Fruit fly (Drosophila melanogaster) whole organism, embryonic: Measurements from ENCODE around the gene nAChRbeta1.

Experiments used
- Asciz ChIP-seq: fragments of 200-800 bp; sonication (Bioruptor generic); optimal IDR thresholded peaks from 2 replicates; lab custom pipeline; 2017; ENCODE audit warnings: missing biosample characterization, mild to moderate bottlenecking, missing genetic modification characterization, missing genetic modification reagents
- Atf-2 ChIP-seq: fragments of 200-800 bp; sonication (Bioruptor generic); optimal IDR thresholded peaks from 2 replicates; lab custom pipeline; 2016; ENCODE audit warnings: missing biosample characterization, missing genetic modification characterization
- Awh ChIP-seq: fragments of 200-800 bp; sonication (Bioruptor generic); IDR thresholded peaks from 2 replicates; pipeline ENCODE4, ENCODE4 v1.3.6; 2022; ENCODE audit warnings: missing biosample characterization, missing genetic modification characterization
- Blimp-1 ChIP-seq: fragments of 200-800 bp; sonication (Bioruptor generic); optimal IDR thresholded peaks from 3 replicates; lab custom pipeline; 2018; ENCODE audit warnings: missing biosample characterization, missing genetic modification characterization, mild to moderate bottlenecking, moderate library complexity, missing genetic modification reagents
- CG11723 ChIP-seq: fragments of 200-800 bp; sonication (Bioruptor generic); optimal IDR thresholded peaks from 2 replicates; lab custom pipeline; 2017; ENCODE audit warnings: missing biosample characterization, mild to moderate bottlenecking, missing genetic modification characterization
- CG1233 ChIP-seq: fragments of 200-800 bp; sonication (Bioruptor generic); optimal IDR thresholded peaks from 4 replicates; lab custom pipeline; 2018; ENCODE audit warnings: missing biosample characterization, mild to moderate bottlenecking, missing genetic modification characterization
- CG14014 ChIP-seq: fragments of 200-800 bp; sonication (Bioruptor generic); IDR thresholded peaks from 2 replicates; pipeline ENCODE4 v1.3.6; 2022; ENCODE audit warnings: missing biosample characterization, missing genetic modification characterization
- CG14050 ChIP-seq: fragments of 200-800 bp; sonication (Bioruptor generic); IDR thresholded peaks from 3 replicates; pipeline ENCODE4 v1.3.6; 2022; ENCODE audit warnings: missing biosample characterization, missing genetic modification characterization
- CG16779 ChIP-seq: fragments of 200-800 bp; sonication (Bioruptor generic); IDR thresholded peaks from 2 replicates; pipeline ENCODE4 v1.3.6; 2022; ENCODE audit warnings: missing biosample characterization, missing genetic modification characterization
- CG17361 ChIP-seq: fragments of 200-800 bp; sonication (Bioruptor generic); IDR thresholded peaks from 3 replicates; pipeline ENCODE4 v1.3.6; 2022; ENCODE audit warnings: missing biosample characterization, missing genetic modification characterization
- CG18619 ChIP-seq: fragments of 200-800 bp; sonication (Bioruptor generic); optimal IDR thresholded peaks from 3 replicates; lab custom pipeline; 2017; ENCODE audit warnings: missing biosample characterization, mild to moderate bottlenecking, missing genetic modification characterization
- CG3407 ChIP-seq: fragments of 200-800 bp; sonication (Bioruptor generic); optimal IDR thresholded peaks from 2 replicates; lab custom pipeline; 2018; ENCODE audit warnings: missing biosample characterization, mild to moderate bottlenecking, missing genetic modification characterization
- CG6272 ChIP-seq: fragments of 200-800 bp; sonication (Bioruptor generic); IDR thresholded peaks from 2 replicates; pipeline ENCODE4 v1.3.6; 2022; ENCODE audit warnings: missing biosample characterization, missing genetic modification characterization
- CG6654 ChIP-seq: fragments of 200-800 bp; sonication (Bioruptor generic); optimal IDR thresholded peaks from 2 replicates; lab custom pipeline; 2017; ENCODE audit warnings: missing biosample characterization, mild to moderate bottlenecking, missing genetic modification characterization
- CG7271 ChIP-seq: fragments of 200-800 bp; sonication (Bioruptor generic); optimal IDR thresholded peaks from 2 replicates; lab custom pipeline; 2018; ENCODE audit warnings: missing biosample characterization, mild to moderate bottlenecking, missing genetic modification characterization, moderate library complexity
- CG7372 ChIP-seq: fragments of 200-800 bp; sonication (Bioruptor generic); IDR thresholded peaks from 2 replicates; pipeline ENCODE4 v1.3.6; 2022; ENCODE audit warnings: missing biosample characterization, missing genetic modification characterization
- CG7556 ChIP-seq: fragments of 200-800 bp; sonication (Bioruptor generic); optimal IDR thresholded peaks from 2 replicates; lab custom pipeline; 2017; ENCODE audit warnings: missing biosample characterization, mild to moderate bottlenecking, missing genetic modification characterization
- CG8944 ChIP-seq: fragments of 200-800 bp; sonication (Bioruptor generic); optimal IDR thresholded peaks from 3 replicates; lab custom pipeline; 2016; ENCODE audit warnings: missing biosample characterization, missing genetic modification characterization
- CG9609 ChIP-seq: fragments of 200-800 bp; sonication (Bioruptor generic); optimal IDR thresholded peaks from 3 replicates; lab custom pipeline; 2016; ENCODE audit warnings: missing biosample characterization, missing genetic modification characterization
- Dip2 ChIP-seq: fragments of 200-800 bp; sonication (Bioruptor generic); IDR thresholded peaks from 2 replicates; pipeline ENCODE4 v1.3.6; 2022; ENCODE audit warnings: missing biosample characterization, missing genetic modification characterization
- Dp ChIP-seq: fragments of 200-800 bp; sonication (Bioruptor generic); optimal IDR thresholded peaks from 2 replicates; lab custom pipeline; 2018; ENCODE audit warnings: missing biosample characterization, mild to moderate bottlenecking, missing genetic modification characterization, moderate library complexity
- Elba2 ChIP-seq: fragments of 200-800 bp; sonication (Bioruptor generic); optimal IDR thresholded peaks from 3 replicates; lab custom pipeline; 2016; ENCODE audit warnings: missing biosample characterization, missing genetic modification characterization
- HLH3B ChIP-seq: fragments of 200-800 bp; sonication (Bioruptor generic); IDR thresholded peaks from 2 replicates; pipeline ENCODE4 v1.3.6; 2022; ENCODE audit warnings: missing biosample characterization, missing genetic modification characterization
- Hr39 ChIP-seq: fragments of >200 bp; optimal IDR thresholded peaks from 2 replicates; lab custom pipeline; 2017
- Jarid2 ChIP-seq: fragments of 200-800 bp; sonication (Bioruptor generic); optimal IDR thresholded peaks from 3 replicates; lab custom pipeline; 2017; ENCODE audit warnings: mild to moderate bottlenecking, missing biosample characterization, missing genetic modification reagents, missing genetic modification characterization
- Mrtf ChIP-seq: fragments of 200-800 bp; sonication (Bioruptor generic); IDR thresholded peaks from 3 replicates; pipeline ENCODE4 v1.3.6; 2022; ENCODE audit warnings: missing biosample characterization, missing genetic modification characterization
- Ptx1 ChIP-seq: fragments of 200-800 bp; sonication (Bioruptor generic); IDR thresholded peaks from 2 replicates; pipeline ENCODE4 v1.3.6; 2022; ENCODE audit warnings: missing biosample characterization, missing genetic modification characterization
- Trl ChIP-seq, 3 experiments: fragments of >200 bp in 2 of 3; fragments of 200-800 bp in 1 of 3; sonication (Bioruptor generic) in 1 of 3; optimal IDR thresholded peaks; 2 replicates in 1 of 3; 3 replicates in 2 of 3; lab custom pipeline; 2016 to 2017; ENCODE audit warnings: missing biosample characterization in 1 of 3, missing genetic modification characterization in 1 of 3
- bcd ChIP-seq: fragments of 200-800 bp; sonication (Bioruptor generic); optimal IDR thresholded peaks from 2 replicates; lab custom pipeline; 2017; ENCODE audit warnings: missing biosample characterization, mild to moderate bottlenecking, missing genetic modification characterization
- dan ChIP-seq: fragments of 200-800 bp; sonication (Bioruptor generic); IDR thresholded peaks from 2 replicates; pipeline ENCODE4 v1.3.6; 2022; ENCODE audit warnings: missing biosample characterization, missing genetic modification characterization
- danr ChIP-seq: fragments of 200-800 bp; sonication (Bioruptor generic); IDR thresholded peaks from 2 replicates; pipeline ENCODE4 v1.3.6; 2022; ENCODE audit warnings: missing biosample characterization, missing genetic modification characterization
- dati ChIP-seq: fragments of 200-800 bp; sonication (Bioruptor generic); IDR thresholded peaks from 2 replicates; pipeline ENCODE4 v1.3.6; 2022; ENCODE audit warnings: missing biosample characterization, missing genetic modification characterization
- ems ChIP-seq: fragments of 200-800 bp; sonication (Bioruptor generic); optimal IDR thresholded peaks from 3 replicates; lab custom pipeline; 2016; ENCODE audit warnings: missing biosample characterization, missing genetic modification characterization
- esg ChIP-seq: fragments of 200-800 bp; sonication (Bioruptor generic); conservative IDR thresholded peaks from 2 replicates; pipeline ENCODE4 v1.3.6; 2022; ENCODE audit warnings: missing biosample characterization, missing genetic modification characterization
- gro ChIP-seq: fragments of 200-800 bp; sonication (Bioruptor generic); optimal IDR thresholded peaks from 2 replicates; lab custom pipeline; 2016; ENCODE audit warnings: missing biosample characterization, missing genetic modification characterization
- gt ChIP-seq: fragments of 200-800 bp; sonication (Bioruptor generic); IDR thresholded peaks from 2 replicates; pipeline ENCODE4 v1.3.6; 2022; ENCODE audit warnings: missing biosample characterization, missing genetic modification characterization
- ham ChIP-seq: fragments of 200-800 bp; sonication (Bioruptor generic); IDR thresholded peaks from 2 replicates; pipeline ENCODE4 v1.3.6; 2022; ENCODE audit warnings: missing biosample characterization, missing genetic modification characterization
- hth ChIP-seq: fragments of >200 bp; optimal IDR thresholded peaks from 2 replicates; lab custom pipeline; 2017; ENCODE audit warnings: inconsistent platforms
- insv ChIP-seq, 2 experiments: fragments of 200-800 bp; sonication (Bioruptor generic); optimal IDR thresholded peaks; 3 replicates each; lab custom pipeline; 2016 to 2018; ENCODE audit warnings: missing biosample characterization in 2 of 2, missing genetic modification characterization in 2 of 2
- jigr1 ChIP-seq: fragments of 200-800 bp; sonication (Bioruptor generic); IDR thresholded peaks from 3 replicates; pipeline ENCODE4 v1.3.6; 2022; ENCODE audit warnings: missing biosample characterization, missing genetic modification characterization
- jing ChIP-seq: fragments of 200-800 bp; sonication (Bioruptor generic); optimal IDR thresholded peaks from 2 replicates; lab custom pipeline; 2018; ENCODE audit warnings: missing biosample characterization, mild to moderate bottlenecking, missing genetic modification characterization
- knrl ChIP-seq: fragments of 200-800 bp; sonication (Bioruptor generic); IDR thresholded peaks from 3 replicates; pipeline ENCODE4 v1.3.6; 2022; ENCODE audit warnings: missing biosample characterization, missing genetic modification characterization; ENCODE audit not compliant: partially characterized antibody
- luna ChIP-seq: fragments of 200-800 bp; sonication (Bioruptor generic); optimal IDR thresholded peaks from 2 replicates; lab custom pipeline; 2016; ENCODE audit warnings: missing biosample characterization, missing genetic modification characterization
- sc ChIP-seq, 3 experiments: fragments of >200 bp in 2 of 3; fragments of 200-800 bp in 1 of 3; sonication (Bioruptor generic) in 1 of 3; optimal IDR thresholded peaks; 2 replicates in 2 of 3; 3 replicates in 1 of 3; lab custom pipeline; 2017; ENCODE audit warnings: mild to moderate bottlenecking in 1 of 3, missing biosample characterization in 1 of 3, missing genetic modification characterization in 1 of 3, missing genetic modification reagents in 1 of 3
- sim ChIP-seq: fragments of 200-800 bp; sonication (Bioruptor generic); IDR thresholded peaks from 2 replicates; pipeline ENCODE4 v1.3.6; 2022; ENCODE audit warnings: missing biosample characterization, missing genetic modification characterization
- slbo ChIP-seq: fragments of 200-800 bp; sonication (Bioruptor generic); IDR thresholded peaks from 2 replicates; pipeline ENCODE4 v1.3.6; 2022; ENCODE audit warnings: missing biosample characterization, missing genetic modification characterization
- so ChIP-seq: fragments of 200-800 bp; sonication (Bioruptor generic); IDR thresholded peaks from 3 replicates; pipeline ENCODE4 v1.3.6; 2022; ENCODE audit warnings: missing biosample characterization, missing genetic modification characterization
- trem ChIP-seq: fragments of 200-800 bp; optimal IDR thresholded peaks from 3 replicates; lab custom pipeline; 2019; ENCODE audit warnings: missing biosample characterization, mild to moderate bottlenecking, missing genetic modification characterization, moderate library complexity
- ttk ChIP-seq: fragments of 200-800 bp; sonication (Bioruptor generic); IDR thresholded peaks from 2 replicates; pipeline ENCODE4 v2.1.2; 2022; ENCODE audit warnings: missing biosample characterization, missing genetic modification characterization
- tup ChIP-seq: fragments of 200-800 bp; sonication (Bioruptor generic); optimal IDR thresholded peaks from 2 replicates; lab custom pipeline; 2016; ENCODE audit warnings: missing biosample characterization, mild to moderate bottlenecking, missing genetic modification characterization, moderate library complexity
- vfl ChIP-seq: fragments of 200-800 bp; sonication (Bioruptor generic); optimal IDR thresholded peaks from 2 replicates; lab custom pipeline; 2016; ENCODE audit warnings: missing biosample characterization, missing genetic modification characterization

nAChRbeta1 gene

DNA sequence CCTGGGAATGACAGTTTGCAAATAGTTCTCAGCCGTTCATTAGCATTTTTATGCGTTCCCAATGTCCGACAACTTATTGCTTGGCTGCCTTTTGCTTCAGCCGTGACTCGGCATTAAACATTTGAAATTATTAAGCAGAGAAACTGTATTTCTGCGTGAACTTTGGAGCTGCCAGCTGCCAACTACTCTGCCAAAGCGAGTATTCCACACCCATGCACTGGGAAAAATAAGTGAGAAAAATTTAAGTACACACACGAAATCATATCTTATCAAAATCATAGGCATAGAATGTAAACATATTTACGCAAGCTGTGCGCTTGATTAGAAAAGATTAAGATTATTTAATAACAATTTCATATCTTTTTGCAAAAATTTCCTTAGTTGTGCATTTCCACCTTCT is 16.2 kb upstream of the nAChRbeta1 start (continued):
- TF ChIP-seq vfl (GFP tag; lab: Kevin White, UChicago) (no peak), CG14050 (GFP tag; lab: Robert Waterston, UW) (peak; percentile 72; the same call in 2 of the 3 replicates), so (GFP tag; lab: Robert Waterston, UW) (peak; percentile 51; the same call in 1 of the 3 replicates), CG11723 (GFP tag; lab: Kevin White, UChicago) (no peak), Jarid2 (peak; percentile 5), Atf-2 (peak; percentile 24), CG7372 (peak; percentile 59; the same call in 1 of the 2 replicates), Trl (optimal IDR thresholded peaks at IDR 0.05; lab: Kevin White, UChicago) (no peak), Trl (GFP tag; optimal IDR thresholded peaks at IDR 0.05; lab: Kevin White, UChicago) (no peak), sim (no peak), Elba2 (GFP tag; lab: Kevin White, UChicago) (no peak), Awh (0 out of 2 replicates have a peak, but pooled peaks have one; percentile 51), CG7556 (GFP tag; lab: Kevin White, UChicago) (no peak), hth (no peak), knrl (GFP tag; lab: Robert Waterston, UW) (no peak), CG3407 (no peak), CG18619 (peak; percentile 19), CG16779 (GFP tag; lab: Robert Waterston, UW) (0 out of 2 replicates have a peak, but pooled peaks have one; percentile 38), bcd (GFP tag; lab: Kevin White, UChicago) (peak; percentile 37), CG6272 (GFP tag; lab: Robert Waterston, UW) (0 out of 2 replicates have a peak, but pooled peaks have one; percentile 39), Hr39 (lab: Kevin White, UChicago) (no peak), tup (no peak), ham (no peak), dati (GFP tag; lab: Robert Waterston, UW) (no peak), CG1233 (GFP tag; lab: Kevin White, UChicago) (peak; percentile 27), Ptx1 (GFP tag; lab: Robert Waterston, UW) (peak; percentile 68), CG14014 (GFP tag; lab: Robert Waterston, UW) (peak; percentile 68), CG9609 (GFP tag; lab: Kevin White, UChicago) (peak; percentile 31), Dip2 (GFP tag; lab: Robert Waterston, UW) (no peak), ttk (GFP tag; lab: Robert Waterston, UW) (peak; percentile 65), esg (peak; percentile 50), gro (GFP tag; lab: Kevin White, UChicago) (peak; percentile 59), jing (GFP tag; lab: Kevin White, UChicago) (peak; percentile 24), luna (GFP tag; lab: Kevin White, UChicago) (no peak), insv (GFP tag; optimal IDR thresholded peaks at IDR 0.05; lab: Kevin White, UChicago) (no peak), HLH3B (GFP tag; lab: Robert Waterston, UW) (peak; percentile 61; the same call in 1 of the 2 replicates), CG17361 (GFP tag; lab: Robert Waterston, UW) (no peak), gt (no peak), CG7271 (no peak), danr (0 out of 2 replicates have a peak, but pooled peaks have one; percentile 16), Mrtf (GFP tag; lab: Robert Waterston, UW) (peak; percentile 69; the same call in 2 of the 3 replicates), trem (tag; lab: Kevin White, UChicago) (no peak), ems (GFP tag; lab: Kevin White, UChicago) (peak; percentile 37), jigr1 (GFP tag; lab: Robert Waterston, UW) (no peak), Dp (GFP tag; lab: Kevin White, UChicago) (no peak), CG8944 (GFP tag; lab: Kevin White, UChicago) (peak; percentile 12), dan (GFP tag; lab: Robert Waterston, UW) (no peak), slbo (peak; percentile 84), Asciz (GFP tag; lab: Kevin White, UChicago) (no peak), CG6654 (GFP tag; lab: Kevin White, UChicago) (no peak), sc (optimal IDR thresholded peaks at IDR 0.05; lab: Kevin White, UChicago) (no peak), sc (GFP tag; optimal IDR thresholded peaks at IDR 0.05; lab: Kevin White, UChicago) (no peak), Blimp-1 (GFP tag; lab: Kevin White, UChicago) (no peak)
